Worm (Caenorhabditis elegans) whole organism, L4/young adult: ENCODE data around the gene nnt-1.

Experiments
- dao-5 ChIP-seq: sonication (generic microtip); optimal IDR thresholded peaks from 2 replicates; lab custom pipeline; 2016; ENCODE audit warnings: missing genotype, missing genetic modification characterization, moderate library complexity, missing compliant biosample characterization
- him-1 ChIP-seq: sonication (generic microtip); optimal IDR thresholded peaks from 2 replicates; lab custom pipeline; 2016; ENCODE audit warnings: missing genotype, missing genetic modification reagents, missing genetic modification characterization, missing compliant biosample characterization

ce11 chrX:6088718-6089117, 33.4 kb upstream of the nnt-1 start:
- no peak for TF ChIP-seq him-1 (tag; lab: Kevin White, UChicago)
- no peak for TF ChIP-seq dao-5 (tag; lab: Kevin White, UChicago)
